Fruit fly (Drosophila melanogaster) whole organism, pupa: ENCODE measurements around the gene CAH7.

Experiments used
- CG10348 ChIP-seq: fragments of 200-800 bp; sonication (Bioruptor generic); IDR thresholded peaks from 2 replicates; pipeline ENCODE4 v1.3.6; 2022; ENCODE audit warnings: missing biosample characterization, missing genetic modification characterization
- CG12605 ChIP-seq: fragments of 200-800 bp; sonication (Bioruptor generic); IDR thresholded peaks from 2 replicates; pipeline ENCODE4 v1.3.6; 2022; ENCODE audit warnings: missing biosample characterization, missing genetic modification characterization
- CG13204 ChIP-seq: fragments of 200-800 bp; sonication (Bioruptor generic); optimal IDR thresholded peaks from 2 replicates; lab custom pipeline; 2018; ENCODE audit warnings: missing biosample characterization, mild to moderate bottlenecking, missing genetic modification characterization, moderate library complexity
- CG14655 ChIP-seq: fragments of 200-800 bp; sonication (Bioruptor generic); optimal IDR thresholded peaks from 3 replicates; lab custom pipeline; 2017; ENCODE audit warnings: mild to moderate bottlenecking, missing biosample characterization, missing genetic modification reagents, missing genetic modification characterization
- CG15710 ChIP-seq: fragments of 200-800 bp; sonication (Bioruptor generic); optimal IDR thresholded peaks from 2 replicates; lab custom pipeline; 2018; ENCODE audit warnings: missing biosample characterization, mild to moderate bottlenecking, missing genetic modification characterization, moderate library complexity
- CG17806 ChIP-seq: fragments of 200-800 bp; sonication (Bioruptor generic); optimal IDR thresholded peaks from 2 replicates; lab custom pipeline; 2018; ENCODE audit warnings: missing biosample characterization, mild to moderate bottlenecking, missing genetic modification characterization, moderate library complexity
- CG32121 ChIP-seq: fragments of 200-800 bp; sonication (Bioruptor generic); IDR thresholded peaks from 2 replicates; pipeline ENCODE4 v1.3.6; 2022; ENCODE audit warnings: missing biosample characterization, missing genetic modification characterization
- CG34367 ChIP-seq: fragments of 200-800 bp; sonication (Bioruptor generic); optimal IDR thresholded peaks from 2 replicates; lab custom pipeline; 2018; ENCODE audit warnings: missing biosample characterization, mild to moderate bottlenecking, missing genetic modification characterization
- CG4496 ChIP-seq: fragments of 200-800 bp; sonication (Bioruptor generic); IDR thresholded peaks from 3 replicates; pipeline ENCODE4 v1.3.6; 2022; ENCODE audit warnings: missing biosample characterization, missing genetic modification characterization
- CG8159 ChIP-seq: fragments of 200-800 bp; sonication (Bioruptor generic); optimal IDR thresholded peaks from 3 replicates; lab custom pipeline; 2018; ENCODE audit warnings: missing biosample characterization, mild to moderate bottlenecking, missing genetic modification characterization, moderate library complexity
- CG8301 ChIP-seq: fragments of 200-800 bp; sonication (Bioruptor generic); optimal IDR thresholded peaks from 2 replicates; lab custom pipeline; 2018; ENCODE audit warnings: missing biosample characterization, mild to moderate bottlenecking, missing genetic modification characterization
- CG9948 ChIP-seq: fragments of 200-800 bp; sonication (Bioruptor generic); optimal IDR thresholded peaks from 2 replicates; lab custom pipeline; 2018; ENCODE audit warnings: missing biosample characterization, mild to moderate bottlenecking, missing genetic modification characterization, moderate library complexity
- D1 ChIP-seq: fragments of 200-800 bp; sonication (Bioruptor generic); optimal IDR thresholded peaks from 2 replicates; lab custom pipeline; 2018; ENCODE audit warnings: missing biosample characterization, mild to moderate bottlenecking, missing genetic modification characterization, moderate library complexity
- EcR ChIP-seq: fragments of 200-800 bp; sonication (Bioruptor generic); optimal IDR thresholded peaks from 3 replicates; lab custom pipeline; 2019; ENCODE audit warnings: missing biosample characterization, missing genetic modification characterization, mild to moderate bottlenecking, moderate library complexity, missing genetic modification reagents
- Ets98B ChIP-seq: fragments of 200-800 bp; sonication (Bioruptor generic); IDR thresholded peaks from 2 replicates; pipeline ENCODE4 v1.3.6; 2022; ENCODE audit warnings: missing biosample characterization, missing genetic modification characterization
- Pif1A ChIP-seq: fragments of 200-800 bp; sonication (Bioruptor generic); optimal IDR thresholded peaks from 3 replicates; lab custom pipeline; 2016; ENCODE audit warnings: missing biosample characterization, missing genetic modification characterization
- Pif1B ChIP-seq: fragments of 200-800 bp; sonication (Bioruptor generic); optimal IDR thresholded peaks from 3 replicates; lab custom pipeline; 2016; ENCODE audit warnings: missing biosample characterization, missing genetic modification characterization
- Snoo ChIP-seq: fragments of 200-800 bp; sonication (Bioruptor generic); optimal IDR thresholded peaks from 3 replicates; lab custom pipeline; 2017; ENCODE audit warnings: missing biosample characterization, mild to moderate bottlenecking, missing genetic modification characterization, inconsistent platforms
- fd96Ca ChIP-seq: fragments of 200-800 bp; sonication (Bioruptor generic); IDR thresholded peaks from 3 replicates; pipeline ENCODE4 v1.3.6; 2022; ENCODE audit warnings: missing biosample characterization, missing genetic modification characterization
- gl ChIP-seq: fragments of 200-800 bp; sonication (Bioruptor generic); optimal IDR thresholded peaks from 2 replicates; lab custom pipeline; 2018; ENCODE audit warnings: missing biosample characterization, mild to moderate bottlenecking, missing genetic modification characterization
- rn ChIP-seq: fragments of 200-800 bp; sonication (Bioruptor generic); IDR thresholded peaks from 2 replicates; pipeline ENCODE4 v1.3.6; 2022; ENCODE audit warnings: missing biosample characterization, missing genetic modification characterization

Gene CAH7

dm6 chr3R:10086222-10086621 lies 25.8 kb upstream of the CAH7 start:
- no peak for TF ChIP-seq CG14655 (GFP tag; lab: Kevin White, UChicago)
- TF ChIP-seq CG12605 (GFP tag; lab: Robert Waterston, UW): no peak
- TF ChIP-seq D1 (tag; lab: Kevin White, UChicago): no peak
- no peak for TF ChIP-seq EcR (GFP tag; lab: Kevin White, UChicago)
- TF ChIP-seq CG8159 (tag; lab: Kevin White, UChicago): no peak
- TF ChIP-seq Snoo (tag; lab: Kevin White, UChicago): no peak
- TF ChIP-seq CG4496 (GFP tag; lab: Robert Waterston, UW): no peak
- TF ChIP-seq CG17806 (tag; lab: Kevin White, UChicago): no peak
- TF ChIP-seq CG15710 (tag; lab: Kevin White, UChicago): no peak
- TF ChIP-seq fd96Ca: no peak
- TF ChIP-seq CG8301 (tag; lab: Kevin White, UChicago): no peak
- TF ChIP-seq rn (GFP tag; lab: Robert Waterston, UW): no peak
- no peak for TF ChIP-seq CG32121 (GFP tag; lab: Robert Waterston, UW)
- TF ChIP-seq Pif1A (GFP tag; lab: Kevin White, UChicago): no peak
- TF ChIP-seq CG9948 (tag; lab: Kevin White, UChicago): no peak
- no peak for TF ChIP-seq CG10348 (GFP tag; lab: Robert Waterston, UW)
- no peak for TF ChIP-seq CG34367 (tag; lab: Kevin White, UChicago)
- no peak for TF ChIP-seq gl (tag; lab: Kevin White, UChicago)
- TF ChIP-seq Ets98B (GFP tag; lab: Robert Waterston, UW): no peak

dm6 chr3R:10086683-10087082 lies 25.4 kb upstream of the CAH7 start:
- TF ChIP-seq CG9948 (tag; lab: Kevin White, UChicago) (peak; percentile 2), CG4496 (GFP tag; lab: Robert Waterston, UW) (no peak)

- peak; percentile 81 for TF ChIP-seq Ets98B (GFP tag; lab: Robert Waterston, UW)
- peak; percentile 65 for TF ChIP-seq CG13204 (GFP tag; lab: Kevin White, UChicago)
- TF ChIP-seq CG4496 (GFP tag; lab: Robert Waterston, UW): peak; percentile 93
- peak; percentile 83 for TF ChIP-seq CG14655 (GFP tag; lab: Kevin White, UChicago)
- peak; percentile 85 for TF ChIP-seq CG32121 (GFP tag; lab: Robert Waterston, UW)
- peak; percentile 89 for TF ChIP-seq CG8159 (tag; lab: Kevin White, UChicago)
- TF ChIP-seq gl (tag; lab: Kevin White, UChicago): peak; percentile 80
- TF ChIP-seq fd96Ca: peak; percentile 93
- TF ChIP-seq EcR (GFP tag; lab: Kevin White, UChicago): peak; percentile 92
- peak; percentile 89 for TF ChIP-seq CG34367 (tag; lab: Kevin White, UChicago)
- TF ChIP-seq CG8301 (tag; lab: Kevin White, UChicago): peak; percentile 78
- peak; percentile 96 for TF ChIP-seq Pif1A (GFP tag; lab: Kevin White, UChicago)
- TF ChIP-seq CG9948 (tag; lab: Kevin White, UChicago): peak; percentile 91
- peak; percentile 91 for TF ChIP-seq CG17806 (tag; lab: Kevin White, UChicago)
- peak; percentile 41; the same call in 1 of the 2 replicates for TF ChIP-seq CG10348 (GFP tag; lab: Robert Waterston, UW)
- TF ChIP-seq rn (GFP tag; lab: Robert Waterston, UW): peak; percentile 90
- TF ChIP-seq CG12605 (GFP tag; lab: Robert Waterston, UW): peak; percentile 77
- peak; percentile 70 for TF ChIP-seq Snoo (tag; lab: Kevin White, UChicago)
- peak; percentile 90 for TF ChIP-seq Pif1B (GFP tag; lab: Kevin White, UChicago)
- peak; percentile 88 for TF ChIP-seq D1 (tag; lab: Kevin White, UChicago)
- TF ChIP-seq CG15710 (tag; lab: Kevin White, UChicago): peak; percentile 89
- TF ChIP-seq, all 21 proteins: peak for 21
Observed at dm6 chr3R:10087206-10087927, 24.7 kb upstream of the CAH7 start.

dm6 chr3R:10089171-10089664 lies 22.8 kb upstream of the CAH7 start:
- peak; percentile 35; the same call in 1 of the 2 replicates for TF ChIP-seq Ets98B (GFP tag; lab: Robert Waterston, UW)
- peak; percentile 84 for TF ChIP-seq EcR (GFP tag; lab: Kevin White, UChicago)
- peak; percentile 23 for TF ChIP-seq Pif1B (GFP tag; lab: Kevin White, UChicago)
- TF ChIP-seq CG15710 (tag; lab: Kevin White, UChicago): no peak
- peak; percentile 54; the same call in 1 of the 3 replicates for TF ChIP-seq CG4496 (GFP tag; lab: Robert Waterston, UW)
- TF ChIP-seq Snoo (tag; lab: Kevin White, UChicago): peak; percentile 17

- no peak for TF ChIP-seq CG8159 (tag; lab: Kevin White, UChicago)
- peak; percentile 31; the same call in 1 of the 3 replicates for TF ChIP-seq CG4496 (GFP tag; lab: Robert Waterston, UW)
- TF ChIP-seq, all 21 proteins: peak for 1
Observed at dm6 chr3R:10090906-10091305, 21.1 kb upstream of the CAH7 start.

- TF ChIP-seq CG8301 (tag; lab: Kevin White, UChicago) (no peak), Pif1B (GFP tag; lab: Kevin White, UChicago) (no peak), CG4496 (GFP tag; lab: Robert Waterston, UW) (no peak), CG14655 (GFP tag; lab: Kevin White, UChicago) (no peak), CG8159 (tag; lab: Kevin White, UChicago) (no peak), Pif1A (GFP tag; lab: Kevin White, UChicago) (no peak), D1 (tag; lab: Kevin White, UChicago) (no peak), CG15710 (tag; lab: Kevin White, UChicago) (no peak), CG32121 (GFP tag; lab: Robert Waterston, UW) (no peak)
Observed at dm6 chr3R:10091513-10091912, 20.5 kb upstream of the CAH7 start.
